Worm (Caenorhabditis elegans) whole organism, late embryonic: Measurements from ENCODE around the gene T21B10.4.

Source experiments
- F13H6.1 ChIP-seq: sonication (generic microtip); optimal IDR thresholded peaks from 2 replicates; lab custom pipeline; 2016; ENCODE audit warnings: missing genetic modification characterization, missing compliant biosample characterization
- K09A11.1 ChIP-seq: sonication (generic microtip); optimal IDR thresholded peaks from 2 replicates; lab custom pipeline; 2017; ENCODE audit warnings: antibody characterized with exemption, mild to moderate bottlenecking, missing genetic modification characterization, missing compliant biosample characterization; ENCODE audit not compliant: insufficient read depth
- ceh-2 ChIP-seq: sonication (generic microtip); optimal IDR thresholded peaks from 2 replicates; lab custom pipeline; 2016; ENCODE audit warnings: missing genotype, missing genetic modification characterization, missing compliant biosample characterization
- ceh-22 ChIP-seq: sonication (generic microtip); optimal IDR thresholded peaks from 2 replicates; lab custom pipeline; 2017; ENCODE audit warnings: missing biosample characterization, missing genetic modification characterization
- ceh-24 ChIP-seq: sonication (generic microtip); optimal IDR thresholded peaks from 2 replicates; lab custom pipeline; 2016; ENCODE audit warnings: mild to moderate bottlenecking, missing genetic modification characterization, missing compliant biosample characterization
- ceh-9 ChIP-seq: sonication (generic microtip); optimal IDR thresholded peaks from 2 replicates; lab custom pipeline; 2016; ENCODE audit warnings: mild to moderate bottlenecking, missing genetic modification characterization, inconsistent platforms, missing compliant biosample characterization
- dmd-4 ChIP-seq: sonication (generic microtip); optimal IDR thresholded peaks from 2 replicates; lab custom pipeline; 2016; ENCODE audit warnings: borderline replicate concordance, missing genetic modification characterization, missing compliant biosample characterization
- pha-2 ChIP-seq: sonication (generic microtip); optimal IDR thresholded peaks from 2 replicates; lab custom pipeline; 2017; ENCODE audit warnings: mild to moderate bottlenecking, missing genetic modification characterization, missing compliant biosample characterization
- pha-4 ChIP-seq: fragments of 150-350 bp; optimal IDR thresholded peaks from 2 replicates; lab custom pipeline; 2018; ENCODE audit warnings: missing biosample characterization, missing genetic modification reagents, missing genetic modification characterization
- pros-1 ChIP-seq: fragments of 150-350 bp; optimal IDR thresholded peaks from 2 replicates; lab custom pipeline; 2014; ENCODE audit warnings: missing biosample characterization, missing genetic modification reagents, missing genetic modification characterization

ce11 chrII:8953703-8954102 lies 13.0 kb downstream of the T21B10.4 start:
- no peak for TF ChIP-seq pha-2 (tag; lab: Kevin White, UChicago)
- no peak for TF ChIP-seq ceh-24 (tag; lab: Kevin White, UChicago)
- no peak for TF ChIP-seq ceh-22 (tag; lab: Kevin White, UChicago)
- no peak for TF ChIP-seq ceh-9 (tag; lab: Kevin White, UChicago)
- TF ChIP-seq pha-4 (tag; lab: Kevin White, UChicago): no peak
- no peak for TF ChIP-seq F13H6.1 (tag; lab: Kevin White, UChicago)
- TF ChIP-seq K09A11.1 (tag; lab: Kevin White, UChicago): no peak
- TF ChIP-seq ceh-2 (tag; lab: Kevin White, UChicago): no peak
- TF ChIP-seq pros-1 (tag; lab: Kevin White, UChicago): no peak
- no peak for TF ChIP-seq dmd-4
